Worm (Caenorhabditis elegans) whole organism, L3 larva: Measurements from ENCODE around the gene T28F3.8.

Source experiments
- hmg-11 ChIP-seq: sonication (generic microtip); optimal IDR thresholded peaks from 2 replicates; lab custom pipeline; 2016; ENCODE audit warnings: missing genetic modification characterization, missing compliant biosample characterization
- ztf-4 ChIP-seq: fragments of 150-350 bp; optimal IDR thresholded peaks from 2 replicates; lab custom pipeline; 2014; ENCODE audit warnings: missing biosample characterization, missing genetic modification characterization

ce11 chrIV:17268069-17268468, 39.1 kb downstream of the T28F3.8 start:
- TF ChIP-seq ztf-4 (tag; lab: Kevin White, UChicago) (no peak), hmg-11 (tag; lab: Kevin White, UChicago) (no peak)
